Fruit fly (Drosophila melanogaster) Kc167 (cell line): ENCODE data around the gene CG34300.

Experiments used
- Myc ChIP-seq: fragments of >200 bp; optimal IDR thresholded peaks from 2 replicates; lab custom pipeline; 2017; ENCODE audit warnings: missing external identifiers
- Sin3A ChIP-seq: fragments of >200 bp; optimal IDR thresholded peaks from 2 replicates; lab custom pipeline; 2018; ENCODE audit warnings: missing external identifiers
- h ChIP-seq: fragments of >200 bp; optimal IDR thresholded peaks from 3 replicates; lab custom pipeline; 2018; ENCODE audit warnings: missing external identifiers
- insv ChIP-seq: fragments of >200 bp; optimal IDR thresholded peaks from 3 replicates; lab custom pipeline; 2018; ENCODE audit warnings: missing external identifiers
- psq ChIP-seq: fragments of >200 bp; optimal IDR thresholded peaks from 2 replicates; lab custom pipeline; 2017; ENCODE audit warnings: missing external identifiers
- ttk ChIP-seq: sonication (Bioruptor generic); optimal IDR thresholded peaks from 2 replicates; lab custom pipeline; 2017; ENCODE audit warnings: missing external identifiers

The CG34300 gene

dm6 chr3R:30295022-30295421 lies 11.4 kb downstream of the CG34300 start:
- no peak for TF ChIP-seq Sin3A (lab: Kevin White, UChicago)
- TF ChIP-seq Myc: no peak
- no peak for TF ChIP-seq h (lab: Kevin White, UChicago)
- no peak for TF ChIP-seq insv (lab: Kevin White, UChicago)
- no peak for TF ChIP-seq ttk (lab: Kevin White, UChicago)
- TF ChIP-seq psq (lab: Kevin White, UChicago): no peak

dm6 chr3R:30294603-30295002 lies 11.8 kb downstream of the CG34300 start:
- TF ChIP-seq Myc: no peak
- TF ChIP-seq h (lab: Kevin White, UChicago): no peak
- TF ChIP-seq Sin3A (lab: Kevin White, UChicago): no peak
- no peak for TF ChIP-seq psq (lab: Kevin White, UChicago)
- TF ChIP-seq insv (lab: Kevin White, UChicago): no peak
- no peak for TF ChIP-seq ttk (lab: Kevin White, UChicago)

dm6 chr3R:30293478-30294122 lies 12.8 kb downstream of the CG34300 start:
- no peak for TF ChIP-seq Sin3A (lab: Kevin White, UChicago)
- TF ChIP-seq Myc: no peak
- TF ChIP-seq ttk (lab: Kevin White, UChicago): no peak
- TF ChIP-seq insv (lab: Kevin White, UChicago): no peak
- no peak for TF ChIP-seq h (lab: Kevin White, UChicago)
- TF ChIP-seq psq (lab: Kevin White, UChicago): no peak

dm6 chr3R:30289056-30289734 lies 17.2 kb downstream of the CG34300 start:
- no peak for TF ChIP-seq Myc
- no peak for TF ChIP-seq Sin3A (lab: Kevin White, UChicago)
- no peak for TF ChIP-seq insv (lab: Kevin White, UChicago)
- TF ChIP-seq ttk (lab: Kevin White, UChicago): no peak
- no peak for TF ChIP-seq h (lab: Kevin White, UChicago)
- no peak for TF ChIP-seq psq (lab: Kevin White, UChicago)

DNA sequence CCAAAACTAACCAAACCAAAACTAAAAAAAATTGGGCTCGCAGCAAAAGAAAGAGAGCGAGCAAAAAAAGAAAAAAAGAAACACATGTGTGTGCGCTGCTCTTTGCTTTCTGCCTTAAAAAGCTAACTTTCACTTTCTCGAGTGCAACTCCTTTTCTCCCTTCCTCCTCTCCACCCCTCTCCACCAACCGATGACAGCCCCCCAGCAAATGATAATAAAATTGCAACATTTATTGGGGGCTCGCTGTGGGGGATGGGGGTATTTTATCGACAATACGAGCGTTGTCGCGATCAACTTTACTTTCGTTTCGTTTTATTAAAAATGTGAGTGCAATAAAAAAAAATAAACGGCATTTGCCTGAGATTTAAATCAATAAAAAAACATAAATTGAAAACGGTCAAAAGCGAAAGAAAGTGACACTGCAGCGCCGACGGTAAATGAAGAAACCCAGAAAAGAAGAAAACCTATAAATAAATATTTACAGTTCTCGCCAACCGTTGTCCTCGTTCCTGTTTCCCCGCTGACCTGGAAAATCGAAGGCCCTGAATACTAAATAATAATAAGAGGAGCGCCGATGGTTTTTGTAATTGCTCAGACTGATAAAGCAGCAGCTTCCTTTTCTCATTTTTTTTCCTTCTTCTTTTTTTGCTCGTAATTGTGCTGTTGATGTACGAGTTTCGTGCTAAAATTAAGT lies 17.9 kb downstream of the CG34300 start:
- TF ChIP-seq insv (lab: Kevin White, UChicago): no peak
- no peak for TF ChIP-seq Sin3A (lab: Kevin White, UChicago)
- no peak for TF ChIP-seq psq (lab: Kevin White, UChicago)
- no peak for TF ChIP-seq ttk (lab: Kevin White, UChicago)
- no peak for TF ChIP-seq Myc

DNA sequence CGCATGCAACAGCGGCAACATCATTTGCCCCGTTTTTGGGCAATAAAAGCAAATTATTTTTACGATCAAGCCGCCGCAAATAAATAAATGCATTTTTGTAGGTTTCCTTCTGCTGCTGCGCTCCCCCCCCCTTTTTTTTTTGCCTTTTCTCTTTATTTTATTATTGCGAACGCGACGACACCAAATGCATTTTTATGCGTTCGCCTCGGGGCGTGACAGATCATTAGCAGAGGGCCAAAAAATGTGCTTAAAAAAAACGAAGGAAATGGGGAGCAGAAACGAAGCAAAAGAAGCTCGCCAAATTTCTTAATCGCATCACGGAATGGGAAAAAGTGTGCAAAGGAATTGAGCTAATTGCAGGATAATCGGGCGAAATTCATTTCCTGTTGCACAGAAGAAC lies 19.1 kb downstream of the CG34300 start:
- TF ChIP-seq Sin3A (lab: Kevin White, UChicago): no peak

DNA sequence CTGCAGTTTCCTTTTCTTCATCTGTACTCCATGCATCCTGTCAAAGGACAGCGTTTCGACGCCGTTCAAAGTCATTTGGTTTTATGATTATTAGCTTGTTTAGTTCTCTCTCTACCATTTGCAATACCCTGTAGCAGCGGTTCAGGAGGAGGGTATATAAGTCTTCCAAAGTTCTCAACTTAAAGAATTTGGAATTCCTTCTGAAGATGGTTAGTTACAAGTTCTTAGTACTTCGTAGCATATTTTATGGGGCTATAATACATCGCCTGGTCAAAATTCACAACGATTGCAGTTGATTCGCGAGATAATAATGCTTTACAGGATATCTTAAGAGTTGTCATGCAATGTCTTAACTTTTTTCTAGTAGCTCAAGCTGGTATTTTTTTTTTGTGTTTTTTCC lies 20.1 kb downstream of the CG34300 start:
- no peak for TF ChIP-seq insv (lab: Kevin White, UChicago)
- no peak for TF ChIP-seq h (lab: Kevin White, UChicago)
- no peak for TF ChIP-seq psq (lab: Kevin White, UChicago)
- no peak for TF ChIP-seq Sin3A (lab: Kevin White, UChicago)
- TF ChIP-seq Myc: no peak
- no peak for TF ChIP-seq ttk (lab: Kevin White, UChicago)

- no peak for TF ChIP-seq psq (lab: Kevin White, UChicago)
- TF ChIP-seq Sin3A (lab: Kevin White, UChicago): no peak
- TF ChIP-seq Myc: no peak
- TF ChIP-seq insv (lab: Kevin White, UChicago): no peak
- TF ChIP-seq ttk (lab: Kevin White, UChicago): no peak
- no peak for TF ChIP-seq h (lab: Kevin White, UChicago)
Observed at dm6 chr3R:30284989-30285670, 21.3 kb downstream of the CG34300 start.

DNA sequence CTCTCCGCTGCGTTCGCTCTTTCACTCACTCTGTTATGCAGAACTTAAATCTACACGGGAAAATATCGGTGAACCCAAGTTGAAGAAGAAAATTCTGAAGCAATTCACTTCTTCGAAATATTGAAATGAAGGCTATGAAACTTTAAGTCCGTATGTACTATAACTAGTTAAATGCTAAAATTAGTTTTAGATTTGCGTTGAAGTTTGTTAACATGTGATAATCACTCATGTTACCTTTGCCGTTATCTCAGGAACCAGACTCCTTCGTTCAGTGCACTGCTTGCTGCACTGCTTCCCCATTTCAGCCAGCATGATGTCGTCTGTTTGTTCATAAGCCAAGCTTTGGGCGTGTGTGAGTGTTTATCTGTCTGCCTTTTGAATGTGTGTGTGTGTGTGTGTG lies 21.9 kb downstream of the CG34300 start:
- no peak for TF ChIP-seq insv (lab: Kevin White, UChicago)

- TF ChIP-seq psq (lab: Kevin White, UChicago): no peak
- no peak for TF ChIP-seq ttk (lab: Kevin White, UChicago)
- TF ChIP-seq insv (lab: Kevin White, UChicago): no peak
- no peak for TF ChIP-seq Sin3A (lab: Kevin White, UChicago)
- no peak for TF ChIP-seq h (lab: Kevin White, UChicago)
- no peak for TF ChIP-seq Myc
Observed at dm6 chr3R:30283940-30284339, 22.5 kb downstream of the CG34300 start.

- no peak for TF ChIP-seq insv (lab: Kevin White, UChicago)
- TF ChIP-seq ttk (lab: Kevin White, UChicago): no peak
- TF ChIP-seq psq (lab: Kevin White, UChicago): no peak
- no peak for TF ChIP-seq Myc
- no peak for TF ChIP-seq Sin3A (lab: Kevin White, UChicago)
- no peak for TF ChIP-seq h (lab: Kevin White, UChicago)
Observed at dm6 chr3R:30283037-30283590, 23.3 kb downstream of the CG34300 start.
